Worm (Caenorhabditis elegans) whole organism, midembryonic: ENCODE data around the gene flp-6.

Experiments
- T22C8.4 ChIP-seq: fragments of 200-800 bp; sonication (Bioruptor generic); IDR thresholded peaks from 2 replicates; pipeline ENCODE4 v1.3.6; 2022; ENCODE audit warnings: missing genetic modification characterization, missing compliant biosample characterization
- cog-1 ChIP-seq: sonication (generic microtip); optimal IDR thresholded peaks from 2 replicates; lab custom pipeline; 2016; ENCODE audit warnings: missing genetic modification characterization, missing compliant biosample characterization
- flt-1 ChIP-seq: fragments of 200-800 bp; sonication (Bioruptor generic); IDR thresholded peaks from 2 replicates; pipeline ENCODE4 v1.3.6; 2022; ENCODE audit warnings: missing genetic modification characterization, missing compliant biosample characterization
- klf-2 ChIP-seq: fragments of 200-800 bp; sonication (Bioruptor generic); conservative IDR thresholded peaks from 2 replicates; pipeline ENCODE4 v1.3.6; 2022; ENCODE audit warnings: missing genetic modification reagents, missing genetic modification characterization, missing compliant biosample characterization
- med-1 ChIP-seq: sonication (generic microtip); optimal IDR thresholded peaks from 2 replicates; lab custom pipeline; 2017; ENCODE audit warnings: missing genetic modification characterization, mild to moderate bottlenecking, missing compliant biosample characterization, antibody characterized with exemption, missing genetic modification reagents; ENCODE audit not compliant: insufficient read depth
- ref-1 ChIP-seq: fragments of 200-800 bp; sonication (Bioruptor generic); conservative IDR thresholded peaks from 2 replicates; pipeline ENCODE4 v1.3.6; 2022; ENCODE audit warnings: missing genetic modification reagents, missing genetic modification characterization, missing compliant biosample characterization
- tab-1 ChIP-seq: fragments of 200-800 bp; sonication (Bioruptor generic); IDR thresholded peaks from 2 replicates; pipeline ENCODE4 v1.3.6; 2022; ENCODE audit warnings: missing genetic modification characterization, missing compliant biosample characterization
- ztf-23 ChIP-seq: fragments of 200-800 bp; sonication (Bioruptor generic); IDR thresholded peaks from 2 replicates; pipeline ENCODE4 v1.3.6; 2022; ENCODE audit warnings: missing genetic modification reagents, missing genetic modification characterization, missing compliant biosample characterization
- ztf-29 ChIP-seq: fragments of 200-800 bp; sonication (Bioruptor generic); IDR thresholded peaks from 2 replicates; pipeline ENCODE4 v1.3.6; 2022; ENCODE audit warnings: missing genetic modification reagents, missing genetic modification characterization, missing compliant biosample characterization

flp-6 gene

ce11 chrV:9443748-9444147, 28.0 kb upstream of the flp-6 start, which contains the start of gene wdr-62:
TSS of gene wdr-62 (plus strand) at chrV:9444048.
- TF ChIP-seq cog-1 (tag; lab: Kevin White, UChicago) (no peak), tab-1 (no peak), ref-1 (GFP tag; lab: Robert Waterston, UW) (no peak), ztf-29 (GFP tag; lab: Robert Waterston, UW) (no peak)

- no peak for TF ChIP-seq ztf-23 (GFP tag; lab: Robert Waterston, UW)
- TF ChIP-seq klf-2 (GFP tag; lab: Robert Waterston, UW) = no peak
- TF ChIP-seq T22C8.4 = no peak
- no peak for TF ChIP-seq tab-1
- TF ChIP-seq ref-1 (GFP tag; lab: Robert Waterston, UW) = no peak
- TF ChIP-seq ztf-29 (GFP tag; lab: Robert Waterston, UW) = no peak
- no peak for TF ChIP-seq med-1
- no peak for TF ChIP-seq flt-1 (GFP tag; lab: Robert Waterston, UW)
- no peak for TF ChIP-seq cog-1 (tag; lab: Kevin White, UChicago)
Measured at ce11 chrV:9444618-9445017, 27.2 kb upstream of the flp-6 start.

- TF ChIP-seq ref-1 (GFP tag; lab: Robert Waterston, UW) (no peak), cog-1 (tag; lab: Kevin White, UChicago) (no peak), ztf-29 (GFP tag; lab: Robert Waterston, UW) (no peak)
Measured at ce11 chrV:9451485-9451884, 20.3 kb upstream of the flp-6 start.

- TF ChIP-seq ztf-29 (GFP tag; lab: Robert Waterston, UW) (no peak), klf-2 (GFP tag; lab: Robert Waterston, UW) (no peak), cog-1 (tag; lab: Kevin White, UChicago) (no peak), tab-1 (no peak)
Measured at ce11 chrV:9453333-9453732, 18.4 kb upstream of the flp-6 start.

ce11 chrV:9453933-9454332, 17.8 kb upstream of the flp-6 start:
- TF ChIP-seq cog-1 (tag; lab: Kevin White, UChicago) (no peak), T22C8.4 (no peak), ztf-29 (GFP tag; lab: Robert Waterston, UW) (no peak), med-1 (no peak), tab-1 (no peak), ref-1 (GFP tag; lab: Robert Waterston, UW) (no peak), ztf-23 (GFP tag; lab: Robert Waterston, UW) (no peak), flt-1 (GFP tag; lab: Robert Waterston, UW) (no peak), klf-2 (GFP tag; lab: Robert Waterston, UW) (no peak)

ce11 chrV:9457535-9457934, 14.2 kb upstream of the flp-6 start:
- no peak for TF ChIP-seq ztf-29 (GFP tag; lab: Robert Waterston, UW)
- TF ChIP-seq klf-2 (GFP tag; lab: Robert Waterston, UW) = no peak
- no peak for TF ChIP-seq cog-1 (tag; lab: Kevin White, UChicago)
- no peak for TF ChIP-seq T22C8.4
- TF ChIP-seq ztf-23 (GFP tag; lab: Robert Waterston, UW) = no peak
- no peak for TF ChIP-seq tab-1
- TF ChIP-seq med-1 = no peak
- TF ChIP-seq ref-1 (GFP tag; lab: Robert Waterston, UW) = no peak
- no peak for TF ChIP-seq flt-1 (GFP tag; lab: Robert Waterston, UW)

- TF ChIP-seq med-1 (no peak), ref-1 (GFP tag; lab: Robert Waterston, UW) (no peak), flt-1 (GFP tag; lab: Robert Waterston, UW) (no peak), cog-1 (tag; lab: Kevin White, UChicago) (no peak), ztf-29 (GFP tag; lab: Robert Waterston, UW) (no peak), tab-1 (no peak), T22C8.4 (no peak), ztf-23 (GFP tag; lab: Robert Waterston, UW) (no peak)
Measured at ce11 chrV:9462605-9463004, 9.2 kb upstream of the flp-6 start, which contains the start of gene F07D3.3. TSS of gene F07D3.3 (minus strand) at chrV:9462705.

ce11 chrV:9465529-9465928, 6.2 kb upstream of the flp-6 start:
- TF ChIP-seq tab-1 (no peak), ref-1 (GFP tag; lab: Robert Waterston, UW) (no peak), ztf-23 (GFP tag; lab: Robert Waterston, UW) (no peak), flt-1 (GFP tag; lab: Robert Waterston, UW) (no peak), ztf-29 (GFP tag; lab: Robert Waterston, UW) (no peak), klf-2 (GFP tag; lab: Robert Waterston, UW) (no peak)

- TF ChIP-seq ztf-29 (GFP tag; lab: Robert Waterston, UW) (no peak), flt-1 (GFP tag; lab: Robert Waterston, UW) (no peak), tab-1 (no peak), cog-1 (tag; lab: Kevin White, UChicago) (no peak), ref-1 (GFP tag; lab: Robert Waterston, UW) (no peak), ztf-23 (GFP tag; lab: Robert Waterston, UW) (no peak), med-1 (no peak), klf-2 (GFP tag; lab: Robert Waterston, UW) (no peak), T22C8.4 (no peak)
Measured at ce11 chrV:9473924-9474323, 2.1 kb downstream of the flp-6 start.

- TF ChIP-seq tab-1 (no peak), ztf-29 (GFP tag; lab: Robert Waterston, UW) (no peak), klf-2 (GFP tag; lab: Robert Waterston, UW) (no peak), cog-1 (tag; lab: Kevin White, UChicago) (no peak), flt-1 (GFP tag; lab: Robert Waterston, UW) (no peak), ref-1 (GFP tag; lab: Robert Waterston, UW) (no peak), ztf-23 (GFP tag; lab: Robert Waterston, UW) (no peak), T22C8.4 (no peak), med-1 (no peak)
Measured at ce11 chrV:9477863-9478262, 6.1 kb downstream of the flp-6 start, which contains the start of gene nas-3. TSS of gene nas-3 (plus strand) at chrV:9478163.
